Worm (Caenorhabditis elegans): Measurements from ENCODE around the gene famh-136.

ce11 chrIII:8922061-8922460 lies 34.5 kb downstream of the famh-136 start:
- TF ChIP-seq ZK546.5 (tag; optimal IDR thresholded peaks at IDR 0.05) (no peak), zfp-2 (tag; optimal IDR thresholded peaks at IDR 0.05) (no peak), lin-39 (tag; optimal IDR thresholded peaks at IDR 0.05) (no peak), unc-62 (GFP tag; optimal IDR thresholded peaks at IDR 0.05 in 1 of 2) (peak in 1 of 2 experiments; percentile 64), unc-62 (tag; optimal IDR thresholded peaks at IDR 0.05) (no peak), dve-1 (tag; optimal IDR thresholded peaks at IDR 0.05; ENCODE audit: insufficient read depth) (no peak), spr-3 (GFP tag; optimal IDR thresholded peaks at IDR 0.05) (no peak), aha-1 (tag) (peak; percentile 79), madf-9 (GFP tag; conservative IDR thresholded peaks at IDR 0.05) (no peak), mep-1 (tag; optimal IDR thresholded peaks at IDR 0.05) (no peak)

Data from whole organism, L4 larva.